Fruit fly (Drosophila melanogaster) whole organism, pupa: Measurements from ENCODE around the gene CG32086.

Source experiments
- CG10348 ChIP-seq: fragments of 200-800 bp; sonication (Bioruptor generic); IDR thresholded peaks from 2 replicates; pipeline ENCODE4 v1.3.6; 2022; ENCODE audit warnings: missing biosample characterization, missing genetic modification characterization
- CG12605 ChIP-seq: fragments of 200-800 bp; sonication (Bioruptor generic); IDR thresholded peaks from 2 replicates; pipeline ENCODE4 v1.3.6; 2022; ENCODE audit warnings: missing biosample characterization, missing genetic modification characterization
- CG32121 ChIP-seq: fragments of 200-800 bp; sonication (Bioruptor generic); IDR thresholded peaks from 2 replicates; pipeline ENCODE4 v1.3.6; 2022; ENCODE audit warnings: missing biosample characterization, missing genetic modification characterization
- CG4496 ChIP-seq: fragments of 200-800 bp; sonication (Bioruptor generic); IDR thresholded peaks from 3 replicates; pipeline ENCODE4 v1.3.6; 2022; ENCODE audit warnings: missing biosample characterization, missing genetic modification characterization
- CG8301 ChIP-seq: fragments of 200-800 bp; sonication (Bioruptor generic); optimal IDR thresholded peaks from 2 replicates; lab custom pipeline; 2018; ENCODE audit warnings: missing biosample characterization, mild to moderate bottlenecking, missing genetic modification characterization
- EcR ChIP-seq: fragments of 200-800 bp; sonication (Bioruptor generic); optimal IDR thresholded peaks from 3 replicates; lab custom pipeline; 2019; ENCODE audit warnings: missing biosample characterization, missing genetic modification characterization, mild to moderate bottlenecking, moderate library complexity, missing genetic modification reagents
- Ets98B ChIP-seq: fragments of 200-800 bp; sonication (Bioruptor generic); IDR thresholded peaks from 2 replicates; pipeline ENCODE4 v1.3.6; 2022; ENCODE audit warnings: missing biosample characterization, missing genetic modification characterization
- Pif1A ChIP-seq: fragments of 200-800 bp; sonication (Bioruptor generic); optimal IDR thresholded peaks from 3 replicates; lab custom pipeline; 2016; ENCODE audit warnings: missing biosample characterization, missing genetic modification characterization
- Snoo ChIP-seq: fragments of 200-800 bp; sonication (Bioruptor generic); optimal IDR thresholded peaks from 3 replicates; lab custom pipeline; 2017; ENCODE audit warnings: missing biosample characterization, mild to moderate bottlenecking, missing genetic modification characterization, inconsistent platforms
- rn ChIP-seq: fragments of 200-800 bp; sonication (Bioruptor generic); IDR thresholded peaks from 2 replicates; pipeline ENCODE4 v1.3.6; 2022; ENCODE audit warnings: missing biosample characterization, missing genetic modification characterization

DNA sequence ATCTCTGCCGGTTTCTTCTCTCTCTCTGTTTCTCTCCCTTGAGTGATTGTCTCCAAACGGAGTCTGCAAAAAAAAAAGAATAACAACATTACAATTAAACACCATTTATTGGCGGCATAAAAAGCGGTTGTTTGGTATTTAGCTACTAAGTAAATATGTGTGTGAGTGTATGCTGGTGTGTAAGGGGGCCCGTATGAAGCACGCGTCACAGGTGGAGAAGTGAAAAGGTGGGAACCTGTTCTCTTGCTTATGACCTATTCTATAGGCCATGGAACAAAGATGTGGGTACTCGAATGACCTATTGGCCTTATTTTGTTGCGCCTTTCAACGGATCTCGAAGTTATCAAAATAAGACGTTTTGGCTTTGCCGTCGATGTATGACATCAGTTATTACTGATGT, 4.7 kb upstream of the CG32086 start:
- TF ChIP-seq CG10348 (GFP tag; lab: Robert Waterston, UW), result no peak
- 0 out of 3 replicates have a peak, but pooled peaks have one; percentile 45 for TF ChIP-seq CG4496 (GFP tag; lab: Robert Waterston, UW)
- 0 out of 2 replicates have a peak, but pooled peaks have one; percentile 37 for TF ChIP-seq Ets98B (GFP tag; lab: Robert Waterston, UW)
- no peak for TF ChIP-seq CG32121
- peak; percentile 21 for TF ChIP-seq CG8301 (tag; lab: Kevin White, UChicago)
- TF ChIP-seq rn (GFP tag; lab: Robert Waterston, UW), result no peak
- no peak for TF ChIP-seq Snoo
- TF ChIP-seq CG12605, result no peak
- TF ChIP-seq EcR, result no peak
- TF ChIP-seq Pif1A (GFP tag; lab: Kevin White, UChicago), result no peak
